Worm (Caenorhabditis elegans): ENCODE results near the gene pepm-1.

- TF ChIP-seq ceh-18 (tag; optimal IDR thresholded peaks at IDR 0.05) (no peak), ztf-16 (tag; optimal IDR thresholded peaks at IDR 0.05) (no peak), hlh-30 (tag; optimal IDR thresholded peaks at IDR 0.05; ENCODE audit: insufficient read depth) (no peak), gmeb-2 (tag; optimal IDR thresholded peaks at IDR 0.05) (no peak), ama-1 (optimal IDR thresholded peaks at IDR 0.05) (no peak)
Observed at ce11 chrV:14364586-14365248, 35.8 kb downstream of the pepm-1 start.

All from whole organism, late embryonic.